In the genomic region with DNA sequence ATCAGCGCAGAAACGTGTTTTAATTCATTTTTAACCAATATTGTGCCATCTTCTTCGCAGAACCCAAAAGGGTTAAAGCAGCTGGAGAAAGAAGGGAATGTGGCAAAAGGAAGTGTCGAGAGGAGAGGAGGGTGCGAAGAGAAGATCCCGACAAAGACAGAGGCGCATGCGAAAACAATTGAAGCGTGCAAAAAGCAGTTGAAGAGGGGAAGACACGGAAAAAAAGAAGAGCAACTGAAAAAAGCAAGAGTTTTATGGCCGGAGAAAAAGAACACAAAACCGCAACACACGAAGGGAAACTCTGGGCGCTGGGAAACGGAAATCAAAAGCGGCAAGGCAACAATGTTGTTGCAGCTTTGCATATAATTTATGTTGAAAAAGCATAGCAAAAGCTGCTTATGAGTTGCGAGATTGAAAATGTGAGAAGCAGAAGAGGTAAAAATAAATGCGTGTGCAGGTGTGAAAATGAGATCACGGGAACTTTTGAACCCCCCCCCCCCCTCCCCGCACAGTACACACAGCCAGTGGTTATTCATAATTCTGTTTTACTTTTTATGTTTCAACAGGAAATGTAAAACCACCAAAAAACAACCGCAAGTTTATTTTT, we compare ENCODE assay signal across 5 fruit fly cellular contexts.
TF ChIP-seq lines count a peak whose summit lies in the region.

No protein-coding gene starts in this region.

- no peak for TF ChIP-seq CTCF in whole organism, embryonic (GFP tag; optimal IDR thresholded peaks at IDR 0.05; lab: Kevin White, UChicago)

TF ChIP-seq in whole organism, adult, 20 proteins besides CTCF, POLR2A, EP300 and RAD21:
- TF ChIP-seq Mnt (GFP tag; optimal IDR thresholded peaks at IDR 0.05; lab: Kevin White, UChicago) (no peak), CG14711 (tag; optimal IDR thresholded peaks at IDR 0.05; lab: Kevin White, UChicago) (peak; percentile 40), Crg-1 (GFP tag; optimal IDR thresholded peaks at IDR 0.05; lab: Kevin White, UChicago) (no peak), ovo (GFP tag; optimal IDR thresholded peaks at IDR 0.05; lab: Kevin White, UChicago) (no peak)

TF ChIP-seq in whole organism, embryonic, 481 proteins besides CTCF, POLR2A, EP300 and RAD21 (continues in another document):
- 0 out of 3 replicates have a peak, but pooled peaks have one; percentile 29 for TF ChIP-seq CG11695 (GFP tag; IDR thresholded peaks at IDR 0.05; lab: Robert Waterston, UW)
- TF ChIP-seq CG10462 (GFP tag; optimal IDR thresholded peaks at IDR 0.05; lab: Kevin White, UChicago) = no peak
- no peak for TF ChIP-seq CG13123 (GFP tag; optimal IDR thresholded peaks at IDR 0.05; lab: Kevin White, UChicago)
- TF ChIP-seq Usf (GFP tag; optimal IDR thresholded peaks at IDR 0.05; lab: Kevin White, UChicago) = no peak
- peak; percentile 20 for TF ChIP-seq Med (GFP tag; lab: Kevin White, UChicago)
- no peak for TF ChIP-seq zen2 (GFP tag; IDR thresholded peaks at IDR 0.05; lab: Robert Waterston, UW; ENCODE audit: partially characterized antibody)
- no peak for TF ChIP-seq CG11093 (GFP tag; IDR thresholded peaks at IDR 0.05; lab: Robert Waterston, UW)
- TF ChIP-seq CG42726 (GFP tag; IDR thresholded peaks at IDR 0.05; lab: Robert Waterston, UW; ENCODE audit: partially characterized antibody) = 0 out of 2 replicates have a peak, but pooled peaks have one; percentile 12
- TF ChIP-seq Bdp1 (GFP tag; optimal IDR thresholded peaks at IDR 0.05; lab: Kevin White, UChicago) = no peak
- no peak for TF ChIP-seq CG17912 (GFP tag; optimal IDR thresholded peaks at IDR 0.05; lab: Kevin White, UChicago)
- TF ChIP-seq CG9437 (GFP tag; optimal IDR thresholded peaks at IDR 0.05; lab: Kevin White, UChicago) = no peak
- TF ChIP-seq Sox100B (GFP tag; optimal IDR thresholded peaks at IDR 0.05; lab: Kevin White, UChicago) = no peak
- no peak for TF ChIP-seq Asciz (GFP tag; optimal IDR thresholded peaks at IDR 0.05; lab: Kevin White, UChicago)
- no peak for TF ChIP-seq lov (optimal IDR thresholded peaks at IDR 0.05; lab: Kevin White, UChicago)
- no peak for TF ChIP-seq lov (GFP tag; IDR thresholded peaks at IDR 0.05; lab: Robert Waterston, UW)
- peak; percentile 43 for TF ChIP-seq oc (tag; optimal IDR thresholded peaks at IDR 0.05; lab: Kevin White, UChicago)
- no peak for TF ChIP-seq D19A (tag; optimal IDR thresholded peaks at IDR 0.05; lab: Kevin White, UChicago)
- no peak for TF ChIP-seq cwo (GFP tag; optimal IDR thresholded peaks at IDR 0.05; lab: Kevin White, UChicago)
- TF ChIP-seq CG5953 (GFP tag; IDR thresholded peaks at IDR 0.05; lab: Robert Waterston, UW) = no peak
- TF ChIP-seq Drgx (GFP tag; IDR thresholded peaks at IDR 0.05; lab: Robert Waterston, UW) = no peak

TF ChIP-seq in whole organism, prepupa, 60 proteins besides CTCF, POLR2A, EP300 and RAD21:
- TF ChIP-seq CG3032 (tag; optimal IDR thresholded peaks at IDR 0.05; lab: Kevin White, UChicago) = peak; percentile 29
- TF ChIP-seq Lpt (GFP tag; optimal IDR thresholded peaks at IDR 0.05; lab: Kevin White, UChicago) = no peak
- peak; percentile 73 for TF ChIP-seq CG1621 (tag; optimal IDR thresholded peaks at IDR 0.05; lab: Kevin White, UChicago)
- TF ChIP-seq spab (GFP tag; optimal IDR thresholded peaks at IDR 0.05; lab: Kevin White, UChicago) = no peak
- peak; percentile 31 for TF ChIP-seq Sox14 (GFP tag; optimal IDR thresholded peaks at IDR 0.05; lab: Kevin White, UChicago)
- peak; percentile 7 for TF ChIP-seq Met (GFP tag; optimal IDR thresholded peaks at IDR 0.05; lab: Kevin White, UChicago)
- TF ChIP-seq CG8632 (GFP tag; optimal IDR thresholded peaks at IDR 0.05; lab: Kevin White, UChicago) = peak; percentile 11
- TF ChIP-seq Eip78C (GFP tag; lab: Kevin White, UChicago) = peak; percentile 54
- peak; percentile 87 for TF ChIP-seq dsx (GFP tag; optimal IDR thresholded peaks at IDR 0.05; lab: Kevin White, UChicago; ENCODE audit: poor library complexity, severe bottlenecking)
- peak; percentile 40 to 43 for TF ChIP-seq ss (GFP tag; optimal IDR thresholded peaks at IDR 0.05; lab: Kevin White, UChicago)
- no peak for TF ChIP-seq CG9139 (GFP tag; optimal IDR thresholded peaks at IDR 0.05; lab: Kevin White, UChicago)
- no peak for TF ChIP-seq CG11902 (GFP tag; optimal IDR thresholded peaks at IDR 0.05; lab: Kevin White, UChicago)
- peak; percentile 55 for TF ChIP-seq Sox102F (GFP tag; optimal IDR thresholded peaks at IDR 0.05; lab: Kevin White, UChicago)
- peak; percentile 13 for TF ChIP-seq fd59A (GFP tag; optimal IDR thresholded peaks at IDR 0.05; lab: Kevin White, UChicago)
- TF ChIP-seq CG6854 (GFP tag; optimal IDR thresholded peaks at IDR 0.05; lab: Kevin White, UChicago) = no peak
- peak; percentile 8 for TF ChIP-seq Ets96B (tag; optimal IDR thresholded peaks at IDR 0.05; lab: Kevin White, UChicago)
- TF ChIP-seq Blimp-1 (GFP tag; optimal IDR thresholded peaks at IDR 0.05; lab: Kevin White, UChicago) = peak; percentile 87
- peak; percentile 6 for TF ChIP-seq achi (GFP tag; optimal IDR thresholded peaks at IDR 0.05; lab: Kevin White, UChicago)

TF ChIP-seq in whole organism, pupa, 21 proteins besides CTCF, POLR2A, EP300 and RAD21:
- TF ChIP-seq CG17806 (tag; optimal IDR thresholded peaks at IDR 0.05; lab: Kevin White, UChicago) (no peak), D1 (tag; optimal IDR thresholded peaks at IDR 0.05; lab: Kevin White, UChicago) (no peak), CG8159 (tag; optimal IDR thresholded peaks at IDR 0.05; lab: Kevin White, UChicago) (peak; percentile 17), rn (GFP tag; IDR thresholded peaks at IDR 0.05; lab: Robert Waterston, UW) (no peak), fd96Ca (GFP tag; IDR thresholded peaks at IDR 0.05; lab: Robert Waterston, UW) (no peak), CG14655 (GFP tag; optimal IDR thresholded peaks at IDR 0.05; lab: Kevin White, UChicago) (peak; percentile 28), gl (tag; optimal IDR thresholded peaks at IDR 0.05; lab: Kevin White, UChicago) (peak; percentile 25), CG34367 (tag; optimal IDR thresholded peaks at IDR 0.05; lab: Kevin White, UChicago) (peak; percentile 61), EcR (GFP tag; optimal IDR thresholded peaks at IDR 0.05; lab: Kevin White, UChicago) (no peak), CG4496 (GFP tag; IDR thresholded peaks at IDR 0.05; lab: Robert Waterston, UW) (0 out of 3 replicates have a peak, but pooled peaks have one; percentile 31), CG9948 (tag; optimal IDR thresholded peaks at IDR 0.05; lab: Kevin White, UChicago) (no peak), CG13204 (GFP tag; optimal IDR thresholded peaks at IDR 0.05; lab: Kevin White, UChicago) (peak; percentile 77), CG32121 (GFP tag; IDR thresholded peaks at IDR 0.05; lab: Robert Waterston, UW) (no peak), Pif1A (GFP tag; optimal IDR thresholded peaks at IDR 0.05; lab: Kevin White, UChicago) (peak; percentile 5), CG8301 (tag; optimal IDR thresholded peaks at IDR 0.05; lab: Kevin White, UChicago) (no peak), CG12605 (GFP tag; IDR thresholded peaks at IDR 0.05; lab: Robert Waterston, UW) (0 out of 2 replicates have a peak, but pooled peaks have one; percentile 14), Pif1B (GFP tag; optimal IDR thresholded peaks at IDR 0.05; lab: Kevin White, UChicago) (no peak), Snoo (tag; optimal IDR thresholded peaks at IDR 0.05; lab: Kevin White, UChicago) (no peak), Ets98B (GFP tag; IDR thresholded peaks at IDR 0.05; lab: Robert Waterston, UW) (no peak), CG15710 (tag; optimal IDR thresholded peaks at IDR 0.05; lab: Kevin White, UChicago) (peak; percentile 62), CG10348 (GFP tag; IDR thresholded peaks at IDR 0.05; lab: Robert Waterston, UW) (no peak)

TF ChIP-seq in whole organism, wandering third instar larva, 38 proteins besides CTCF, POLR2A, EP300 and RAD21:
- TF ChIP-seq Dfd (GFP tag; optimal IDR thresholded peaks at IDR 0.05; lab: Kevin White, UChicago) = peak; percentile 92
- peak; percentile 88 for TF ChIP-seq psq (GFP tag; optimal IDR thresholded peaks at IDR 0.05; lab: Kevin White, UChicago)
- no peak for TF ChIP-seq br (GFP tag; optimal IDR thresholded peaks at IDR 0.05; lab: Kevin White, UChicago)
- no peak for TF ChIP-seq h (GFP tag; optimal IDR thresholded peaks at IDR 0.05; lab: Kevin White, UChicago)
- peak; percentile 1 for TF ChIP-seq HLH106 (tag; optimal IDR thresholded peaks at IDR 0.05; lab: Kevin White, UChicago)
- TF ChIP-seq Hnf4 (GFP tag; optimal IDR thresholded peaks at IDR 0.05; lab: Kevin White, UChicago) = no peak
- no peak for TF ChIP-seq Myc (optimal IDR thresholded peaks at IDR 0.05; lab: Kevin White, UChicago)
- TF ChIP-seq Vsx2 (GFP tag; optimal IDR thresholded peaks at IDR 0.05; lab: Kevin White, UChicago; ENCODE audit: partially characterized antibody) = peak; percentile 28
